Worm (Caenorhabditis elegans): ENCODE data around the gene C03B1.2.

C03B1.2 gene

DNA sequence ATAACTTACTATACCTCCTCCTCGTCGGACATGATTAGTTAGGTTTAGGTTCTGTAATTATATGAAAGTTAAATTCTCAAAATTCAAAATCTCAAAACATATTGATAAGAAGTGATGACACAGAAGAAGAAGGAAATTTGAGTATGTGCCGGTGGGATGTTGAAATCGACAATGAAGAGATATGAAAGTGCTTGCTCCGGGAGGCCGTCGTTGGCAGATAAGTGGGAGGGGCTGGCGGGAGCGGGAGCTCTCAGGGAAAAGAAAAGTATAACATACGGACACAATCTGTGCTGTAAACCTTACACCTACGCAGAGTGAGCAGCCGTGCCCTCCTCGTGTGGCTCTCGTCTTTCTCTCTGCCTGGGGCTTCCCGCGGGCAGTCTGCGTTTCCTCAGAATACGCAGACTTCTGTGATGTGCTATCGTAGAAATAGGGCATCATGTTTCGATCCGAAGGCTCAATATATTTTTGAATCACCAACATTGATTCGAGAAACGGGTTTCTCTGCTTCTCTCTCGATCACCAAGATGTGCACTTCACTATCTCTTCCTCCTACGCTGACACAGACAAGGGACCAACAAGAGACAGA is 40.5 kb downstream of the C03B1.2 start, which contains the start of gene mup-2:
mup-2 (minus strand) TSS at position 51 of the 589 bp plus-strand sequence.
- TF ChIP-seq ceh-9 (tag; optimal IDR thresholded peaks at IDR 0.05) (no peak), lin-11 (tag; optimal IDR thresholded peaks at IDR 0.05) (no peak), nfya-1 (tag; optimal IDR thresholded peaks at IDR 0.05) (peak; percentile 19), rnt-1 (tag; optimal IDR thresholded peaks at IDR 0.05) (peak; percentile 43), ceh-19 (GFP tag; optimal IDR thresholded peaks at IDR 0.05) (no peak), unc-55 (GFP tag; optimal IDR thresholded peaks at IDR 0.05) (no peak), pqm-1 (tag; optimal IDR thresholded peaks at IDR 0.05) (no peak), syd-9 (tag; optimal IDR thresholded peaks at IDR 0.05) (peak; percentile 32), F13H6.1 (tag; optimal IDR thresholded peaks at IDR 0.05) (peak; percentile 15), pat-9 (tag; optimal IDR thresholded peaks at IDR 0.05) (peak; percentile 45), ceh-22 (tag; optimal IDR thresholded peaks at IDR 0.05) (no peak), ceh-34 (tag; optimal IDR thresholded peaks at IDR 0.05) (peak; percentile 74), ref-2 (tag; optimal IDR thresholded peaks at IDR 0.05) (no peak), pag-3 (tag; optimal IDR thresholded peaks at IDR 0.05; ENCODE audit: borderline replicate concordance) (no peak), lim-6 (tag; optimal IDR thresholded peaks at IDR 0.05) (no peak), C08G9.2 (tag; optimal IDR thresholded peaks at IDR 0.05) (no peak), gmeb-2 (tag; optimal IDR thresholded peaks at IDR 0.05) (no peak), hlh-8 (tag; optimal IDR thresholded peaks at IDR 0.05) (peak; percentile 45), ztf-16 (tag; optimal IDR thresholded peaks at IDR 0.05) (no peak), ceh-14 (tag; optimal IDR thresholded peaks at IDR 0.05) (peak; percentile 24), mec-3 (tag; optimal IDR thresholded peaks at IDR 0.05; ENCODE audit: borderline replicate concordance) (no peak), ceh-18 (tag; optimal IDR thresholded peaks at IDR 0.05) (peak; percentile 89)

DNA sequence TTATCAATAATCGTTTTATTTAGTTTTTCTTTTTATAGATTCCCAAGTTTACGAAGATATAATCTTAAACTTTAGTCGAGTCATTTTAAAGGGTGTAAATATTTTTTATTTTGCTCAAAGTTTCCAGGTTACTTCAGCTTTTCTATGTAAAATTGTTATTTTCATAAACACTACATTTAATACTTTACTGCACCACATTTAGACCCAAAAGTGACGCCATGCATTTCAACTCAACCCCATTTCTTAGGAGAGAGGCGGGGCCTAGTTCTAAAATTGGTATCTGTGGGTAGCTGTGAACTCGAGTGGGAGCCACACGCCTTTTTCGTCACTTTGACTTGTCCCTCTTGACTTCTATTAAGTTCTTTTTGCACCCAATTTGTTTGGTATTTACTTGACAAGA is 42.8 kb downstream of the C03B1.2 start, which contains the start of gene T22E5.1:
T22E5.1 (plus strand) TSS at position 301 of the 400 bp plus-strand sequence.
- TF ChIP-seq ceh-14 (tag; optimal IDR thresholded peaks at IDR 0.05) (no peak), ref-2 (tag; optimal IDR thresholded peaks at IDR 0.05) (no peak), ceh-19 (GFP tag; optimal IDR thresholded peaks at IDR 0.05) (no peak), F13H6.1 (tag; optimal IDR thresholded peaks at IDR 0.05) (no peak), ceh-24 (tag; optimal IDR thresholded peaks at IDR 0.05) (no peak), pha-2 (tag; optimal IDR thresholded peaks at IDR 0.05) (no peak), elt-4 (tag; optimal IDR thresholded peaks at IDR 0.05) (no peak), unc-86 (tag; optimal IDR thresholded peaks at IDR 0.05) (no peak), tbx-7 (tag; optimal IDR thresholded peaks at IDR 0.05) (no peak), ceh-18 (tag; optimal IDR thresholded peaks at IDR 0.05) (no peak), dve-1 (tag; optimal IDR thresholded peaks at IDR 0.05) (no peak), ceh-30 (tag; optimal IDR thresholded peaks at IDR 0.05) (no peak), rnt-1 (tag; optimal IDR thresholded peaks at IDR 0.05) (no peak), ets-4 (tag; optimal IDR thresholded peaks at IDR 0.05) (no peak), C08G9.2 (tag; optimal IDR thresholded peaks at IDR 0.05) (no peak)

DNA sequence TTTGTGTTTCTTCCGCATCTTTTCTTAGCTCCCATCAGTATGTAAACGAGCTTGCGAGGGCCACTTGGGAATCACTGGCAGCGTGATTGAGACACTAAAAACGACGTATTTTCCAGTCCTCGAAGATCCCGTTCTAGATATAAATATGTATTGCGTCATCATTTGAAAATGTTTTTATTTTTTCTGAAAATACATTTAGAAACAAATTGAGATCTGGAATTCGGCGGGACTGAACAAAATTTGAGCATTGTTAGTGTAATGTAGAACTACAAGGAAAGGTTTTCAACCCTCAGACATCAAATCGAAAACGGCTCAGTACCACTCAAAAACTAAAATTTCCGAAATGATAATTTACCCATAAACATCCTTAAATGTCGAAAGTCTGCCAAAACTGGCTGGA is 43.8 kb downstream of the C03B1.2 start:
- TF ChIP-seq tbx-2 (tag; optimal IDR thresholded peaks at IDR 0.05) (no peak), ztf-16 (tag; optimal IDR thresholded peaks at IDR 0.05) (no peak)

DNA sequence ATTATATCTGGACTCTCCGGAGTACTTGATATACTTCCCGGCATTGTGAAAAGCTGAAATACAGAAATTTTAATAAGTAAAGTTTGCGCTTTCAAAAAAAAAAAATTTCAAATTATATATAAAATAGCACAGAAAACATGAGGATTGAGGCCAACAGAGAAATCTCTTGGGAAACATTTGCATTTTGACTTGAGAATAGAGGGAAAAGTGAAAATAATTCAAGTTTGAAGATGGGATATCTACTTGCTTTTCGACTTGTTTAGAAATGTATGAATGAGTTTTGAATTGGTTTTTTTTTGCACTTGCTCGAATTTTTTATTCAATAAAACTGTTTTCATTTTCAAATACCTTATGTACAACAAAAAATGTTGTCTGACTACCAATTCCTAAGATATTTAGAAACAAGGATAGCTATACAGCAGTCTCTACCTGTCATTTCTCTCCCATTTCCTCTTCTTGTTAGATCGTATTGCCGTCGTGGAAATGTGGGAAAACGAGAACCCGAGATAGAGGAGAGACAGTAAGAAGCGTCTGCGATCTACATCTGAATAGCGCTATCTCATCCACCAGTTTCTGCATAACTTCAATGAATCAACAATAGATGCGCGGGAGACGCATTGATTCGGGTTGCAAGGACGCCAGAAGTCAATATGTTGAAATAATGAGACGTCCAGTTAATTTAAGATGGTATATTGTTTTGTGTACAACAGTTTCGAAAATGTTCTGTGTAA is 46.7 kb downstream of the C03B1.2 start, which contains the start of gene T22E5.6:
T22E5.6 (minus strand) TSS at position 51 of the 731 bp plus-strand sequence.
- no peak for TF ChIP-seq lin-11 (tag; optimal IDR thresholded peaks at IDR 0.05)

DNA sequence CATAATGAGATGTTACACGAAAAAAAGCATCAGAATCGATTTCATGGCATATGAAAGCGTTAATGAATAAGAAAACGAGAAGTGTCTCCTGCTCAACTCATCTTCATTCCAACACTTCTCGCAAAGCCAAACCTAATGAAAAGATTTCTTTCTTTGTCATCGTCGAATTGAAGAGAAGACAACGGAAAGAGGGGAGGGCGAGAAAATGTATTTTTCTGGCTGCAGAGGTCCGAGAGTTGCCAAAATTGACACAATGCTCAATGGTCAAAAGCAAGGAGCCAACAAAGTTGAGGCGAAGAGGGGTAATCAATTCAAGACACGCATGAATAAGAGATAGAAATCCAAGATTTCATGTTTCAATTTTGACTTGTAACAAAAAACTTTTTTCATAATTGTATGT is 49.3 kb downstream of the C03B1.2 start:
- TF ChIP-seq unc-42 (tag; optimal IDR thresholded peaks at IDR 0.05) (peak; percentile 81), elt-4 (tag; optimal IDR thresholded peaks at IDR 0.05) (no peak)
